Worm (Caenorhabditis elegans) whole organism, L1 larva: ENCODE measurements around the gene mrpl-42.

ENCODE experiments used
- C16A3.4 ChIP-seq: fragments of 150-350 bp; optimal IDR thresholded peaks from 2 replicates; lab custom pipeline; 2014; ENCODE audit warnings: missing biosample characterization, missing genetic modification characterization
- C34B4.2 ChIP-seq: sonication (generic microtip); optimal IDR thresholded peaks from 2 replicates; lab custom pipeline; 2017; ENCODE audit warnings: mild to moderate bottlenecking, missing genetic modification characterization, missing compliant biosample characterization
- ama-1 ChIP-seq: fragments of 150-350 bp; optimal IDR thresholded peaks from 2 replicates; lab custom pipeline; 2014
- blmp-1 ChIP-seq: fragments of 150-350 bp; optimal IDR thresholded peaks from 2 replicates; lab custom pipeline; 2014; ENCODE audit warnings: missing biosample characterization, missing genetic modification characterization
- ceh-82 ChIP-seq, 3 experiments: fragments of 150-350 bp in 1 of 3; sonication (generic microtip) in 2 of 3; optimal IDR thresholded peaks; 2 replicates each; lab custom pipeline; 2014 to 2017; ENCODE audit warnings: missing biosample characterization in 3 of 3, missing genetic modification characterization in 3 of 3
- ceh-88 ChIP-seq: fragments of 200-800 bp; sonication (Bioruptor generic); IDR thresholded peaks from 2 replicates; pipeline ENCODE4 v1.3.6; 2022; ENCODE audit warnings: missing genetic modification characterization, missing compliant biosample characterization
- ceh-90 ChIP-seq: sonication (generic microtip); optimal IDR thresholded peaks from 2 replicates; lab custom pipeline; 2016; ENCODE audit warnings: missing genetic modification characterization, missing compliant biosample characterization
- ces-1 ChIP-seq: fragments of 150-350 bp; optimal IDR thresholded peaks from 2 replicates; lab custom pipeline; 2014; ENCODE audit warnings: missing biosample characterization, missing genetic modification reagents, missing genetic modification characterization
- efl-1 ChIP-seq, 4 experiments: fragments of 150-350 bp; optimal IDR thresholded peaks in 3 of 4; peaks in 1 of 4; 1 replicate in 1 of 4; 2 replicates in 3 of 4; lab custom pipeline; 2014; ENCODE audit warnings: missing biosample characterization in 2 of 4, missing genetic modification characterization in 2 of 4, missing genetic modification reagents in 2 of 4
- elt-2 ChIP-seq: sonication (generic microtip); optimal IDR thresholded peaks from 2 replicates; lab custom pipeline; 2016; ENCODE audit warnings: missing genetic modification characterization, mild to moderate bottlenecking, inconsistent platforms, missing compliant biosample characterization, missing genetic modification reagents
- elt-3 ChIP-seq, 6 experiments: fragments of 150-350 bp in 1 of 6; sonication (generic microtip); optimal IDR thresholded peaks; 2 replicates each; lab custom pipeline; 2017 to 2018; ENCODE audit warnings: missing biosample characterization in 6 of 6, missing genetic modification characterization in 6 of 6, inconsistent platforms in 1 of 6
- fkh-8 ChIP-seq: sonication (generic microtip); optimal IDR thresholded peaks from 2 replicates; lab custom pipeline; 2016; ENCODE audit warnings: mild to moderate bottlenecking, missing genetic modification characterization, missing compliant biosample characterization
- fos-1 ChIP-seq: fragments of 150-350 bp; optimal IDR thresholded peaks from 2 replicates; lab custom pipeline; 2014; ENCODE audit warnings: missing biosample characterization, missing genetic modification characterization
- grh-1 ChIP-seq: fragments of 200-800 bp; sonication (Bioruptor generic); IDR thresholded peaks from 2 replicates; pipeline ENCODE4 v1.3.6; 2022; ENCODE audit warnings: missing genetic modification reagents, missing genetic modification characterization, missing compliant biosample characterization
- jun-1 ChIP-seq: fragments of 150-350 bp; optimal IDR thresholded peaks from 2 replicates; lab custom pipeline; 2014; ENCODE audit warnings: missing biosample characterization, missing genetic modification reagents, missing genetic modification characterization
- lin-13 ChIP-seq: fragments of 150-350 bp; optimal IDR thresholded peaks from 2 replicates; lab custom pipeline; 2014; ENCODE audit warnings: missing biosample characterization, missing genetic modification reagents, missing genetic modification characterization
- lin-14 ChIP-seq: fragments of 200-800 bp; sonication (Bioruptor generic); optimal IDR thresholded peaks from 2 replicates; lab custom pipeline; 2018; ENCODE audit warnings: mild to moderate bottlenecking, missing genetic modification characterization, moderate library complexity, missing compliant biosample characterization
- lin-35 ChIP-seq, 2 experiments: fragments of 150-350 bp; optimal IDR thresholded peaks; 2 replicates each; lab custom pipeline; 2014; ENCODE audit warnings: missing biosample characterization in 2 of 2, missing genetic modification characterization in 2 of 2, missing genetic modification reagents in 2 of 2
- lin-39 ChIP-seq: fragments of 150-350 bp; optimal IDR thresholded peaks from 2 replicates; lab custom pipeline; 2014; ENCODE audit warnings: missing biosample characterization, missing genetic modification reagents, missing genetic modification characterization
- lir-3 ChIP-seq: sonication (generic microtip); optimal IDR thresholded peaks from 2 replicates; lab custom pipeline; 2016; ENCODE audit warnings: mild to moderate bottlenecking, missing genetic modification characterization, moderate library complexity, missing compliant biosample characterization; ENCODE audit not compliant: poor library complexity
- lsy-2 ChIP-seq, 2 experiments: fragments of 150-350 bp; optimal IDR thresholded peaks; 2 replicates each; lab custom pipeline; 2014; ENCODE audit warnings: missing biosample characterization in 2 of 2, missing genetic modification characterization in 2 of 2
- mef-2 ChIP-seq: fragments of 150-350 bp; optimal IDR thresholded peaks from 2 replicates; lab custom pipeline; 2014; ENCODE audit warnings: missing biosample characterization, missing genetic modification characterization
- nhr-11 ChIP-seq: fragments of 150-350 bp; optimal IDR thresholded peaks from 2 replicates; lab custom pipeline; 2014; ENCODE audit warnings: missing biosample characterization, missing genetic modification characterization
- nhr-237 ChIP-seq: fragments of 150-350 bp; optimal IDR thresholded peaks from 2 replicates; lab custom pipeline; 2014; ENCODE audit warnings: missing biosample characterization, missing genetic modification characterization
- nhr-76 ChIP-seq: sonication (generic microtip); optimal IDR thresholded peaks from 2 replicates; lab custom pipeline; 2017; ENCODE audit warnings: missing biosample characterization, missing genetic modification characterization
- nhr-90 ChIP-seq: sonication (generic microtip); optimal IDR thresholded peaks from 2 replicates; lab custom pipeline; 2016; ENCODE audit warnings: mild to moderate bottlenecking, missing genetic modification characterization, missing compliant biosample characterization; ENCODE audit not compliant: poor library complexity
- pqm-1 ChIP-seq: sonication (generic microtip); optimal IDR thresholded peaks from 3 replicates; lab custom pipeline; 2017; ENCODE audit warnings: missing biosample characterization, missing genetic modification characterization
- skn-1 ChIP-seq: fragments of 150-350 bp; optimal IDR thresholded peaks from 2 replicates; lab custom pipeline; 2014; ENCODE audit warnings: missing biosample characterization, missing genetic modification characterization
- snu-23 ChIP-seq: sonication (generic microtip); optimal IDR thresholded peaks from 2 replicates; lab custom pipeline; 2016; ENCODE audit warnings: missing genetic modification characterization, missing compliant biosample characterization
- sup-37 ChIP-seq: fragments of 200-800 bp; sonication (Bioruptor generic); optimal IDR thresholded peaks from 2 replicates; lab custom pipeline; 2018; ENCODE audit warnings: mild to moderate bottlenecking, missing genetic modification characterization, missing compliant biosample characterization
- swsn-7 ChIP-seq: sonication (generic microtip); optimal IDR thresholded peaks from 2 replicates; lab custom pipeline; 2016; ENCODE audit warnings: missing genetic modification characterization, missing compliant biosample characterization
- tlp-1 ChIP-seq: fragments of 150-350 bp; optimal IDR thresholded peaks from 2 replicates; lab custom pipeline; 2014; ENCODE audit warnings: missing biosample characterization, missing genetic modification characterization
- unc-130 ChIP-seq: fragments of 150-350 bp; optimal IDR thresholded peaks from 2 replicates; lab custom pipeline; 2017; ENCODE audit warnings: missing biosample characterization, missing genetic modification characterization, inconsistent platforms
- unc-62 ChIP-seq: fragments of 150-350 bp; optimal IDR thresholded peaks from 2 replicates; lab custom pipeline; 2014; ENCODE audit warnings: missing biosample characterization, missing genetic modification reagents, missing genetic modification characterization
- unc-98 ChIP-seq: fragments of 200-800 bp; sonication (Bioruptor generic); IDR thresholded peaks from 2 replicates; pipeline ENCODE4 v1.3.6; 2022; ENCODE audit warnings: missing genetic modification characterization, missing compliant biosample characterization
- xbp-1 ChIP-seq: sonication (generic microtip); optimal IDR thresholded peaks from 2 replicates; lab custom pipeline; 2016; ENCODE audit warnings: missing genetic modification characterization, missing compliant biosample characterization

The mrpl-42 gene

DNA sequence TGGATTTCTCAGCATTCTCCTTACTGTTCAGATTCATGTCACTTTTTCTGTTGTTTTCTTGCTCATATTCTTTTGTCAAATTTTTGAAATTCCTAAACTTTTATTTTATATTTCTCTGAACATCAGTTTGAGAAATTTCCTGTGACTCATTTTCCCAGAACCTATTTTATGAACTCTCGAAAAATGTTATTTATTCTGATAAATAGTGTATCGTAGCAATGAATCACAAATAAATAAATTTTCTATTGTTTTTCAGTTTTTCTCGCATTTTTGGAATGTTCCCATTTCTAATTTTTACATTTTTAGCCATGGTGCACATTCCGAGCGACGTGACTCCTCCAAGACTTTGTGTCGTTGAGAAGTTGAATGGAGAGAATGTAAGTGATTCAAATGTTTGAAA is 24.5 kb upstream of the mrpl-42 start, which contains the start of gene nrfl-1:
Gene nrfl-1, plus strand, starts transcription at position 301 of the 400 bp plus-strand sequence.
- no peak for TF ChIP-seq swsn-7 (tag; lab: Kevin White, UChicago)
- no peak for TF ChIP-seq ceh-88 (GFP tag; lab: Robert Waterston, UW)
- no peak for TF ChIP-seq skn-1 (tag; lab: Kevin White, UChicago)
- no peak for TF ChIP-seq xbp-1
- no peak for TF ChIP-seq ceh-90 (tag; lab: Kevin White, UChicago)
- TF ChIP-seq nhr-90, result no peak
- no peak for TF ChIP-seq unc-130 (tag; lab: Kevin White, UChicago)
- TF ChIP-seq grh-1 (GFP tag; lab: Robert Waterston, UW), result no peak
- TF ChIP-seq sup-37 (GFP tag; lab: Kevin White, UChicago), result no peak
- no peak for TF ChIP-seq lsy-2 (tag; optimal IDR thresholded peaks at IDR 0.05; lab: Kevin White, UChicago)
- TF ChIP-seq snu-23, result no peak
- no peak for TF ChIP-seq lin-35 (GFP tag; optimal IDR thresholded peaks at IDR 0.05; lab: Kevin White, UChicago)
- no peak for TF ChIP-seq tlp-1 (tag; lab: Kevin White, UChicago)
- TF ChIP-seq mef-2 (tag; lab: Kevin White, UChicago), result no peak
- TF ChIP-seq fkh-8, result no peak
- TF ChIP-seq C16A3.4 (tag; lab: Kevin White, UChicago), result no peak
- TF ChIP-seq fos-1 (tag; lab: Kevin White, UChicago), result no peak
- TF ChIP-seq unc-98 (GFP tag; lab: Robert Waterston, UW), result no peak
- no peak for TF ChIP-seq C34B4.2 (tag; lab: Kevin White, UChicago)

DNA sequence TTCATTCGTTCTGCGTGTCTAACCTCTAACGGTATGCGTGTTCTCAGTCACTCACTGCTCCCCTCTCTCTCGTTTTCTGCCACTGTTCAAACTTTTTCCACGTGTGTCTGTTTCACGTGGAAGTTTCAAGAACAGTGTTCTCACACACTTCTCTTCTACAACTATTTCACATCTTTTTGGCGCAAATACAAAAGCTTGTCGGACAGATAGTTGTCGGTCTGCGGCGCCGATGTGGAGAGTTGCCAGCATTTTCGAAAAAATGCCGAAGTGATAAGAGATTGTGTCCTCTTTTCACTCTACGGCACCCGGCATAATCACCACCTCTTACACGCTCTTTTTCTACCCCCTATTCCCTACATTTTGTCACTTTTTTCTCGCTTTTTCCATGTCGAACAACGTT is 24.1 kb upstream of the mrpl-42 start:
- TF ChIP-seq efl-1 (optimal IDR thresholded peaks at IDR 0.05; lab: Kevin White, UChicago) (no peak), efl-1 (GFP tag; optimal IDR thresholded peaks at IDR 0.05 in 1 of 2; lab: Kevin White, UChicago) (peak in 1 of 2 experiments; percentile 42), nhr-237 (no peak), elt-2 (tag; lab: Kevin White, UChicago) (peak; percentile 41), lin-13 (GFP tag; lab: Kevin White, UChicago) (no peak)

DNA sequence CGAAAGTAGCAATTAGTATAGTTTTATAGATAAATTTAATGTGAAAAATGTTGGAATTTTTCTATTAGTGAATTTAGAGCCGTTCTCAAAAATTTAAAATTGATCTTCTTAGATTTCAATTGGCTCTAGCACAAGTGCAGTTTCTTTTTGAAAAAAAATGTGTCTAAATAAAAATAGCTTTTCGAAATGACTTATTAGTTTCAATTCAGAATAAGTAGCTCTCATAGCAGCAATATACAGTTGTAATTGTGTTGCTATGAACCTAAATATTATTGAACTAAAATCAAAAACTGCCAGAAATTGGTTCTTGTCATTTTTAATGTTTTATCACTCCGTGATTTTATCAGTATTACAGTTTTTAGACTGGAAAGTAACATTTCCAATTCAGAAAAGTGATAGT is 23.4 kb upstream of the mrpl-42 start:
- no peak for TF ChIP-seq nhr-11 (tag; lab: Kevin White, UChicago)

DNA sequence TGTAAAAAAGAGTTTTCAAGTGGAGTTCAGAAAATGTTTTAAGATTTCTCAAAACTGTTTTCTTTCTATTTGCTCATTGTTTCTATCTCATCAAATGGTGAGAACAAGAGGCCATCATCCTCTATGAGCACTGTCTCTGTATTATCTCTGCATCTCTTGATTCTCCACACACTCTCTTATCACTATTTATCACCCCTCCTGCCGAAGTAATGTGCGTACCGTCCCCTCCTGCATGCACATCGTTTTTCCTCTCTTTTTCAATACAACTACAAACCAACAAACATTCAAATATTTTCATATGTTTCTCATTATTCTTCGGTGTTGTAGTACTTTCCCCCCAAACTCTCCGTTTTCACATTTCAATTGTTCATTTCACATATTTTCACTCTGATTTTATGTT is 22.2 kb upstream of the mrpl-42 start:
- TF ChIP-seq ceh-90 (tag; lab: Kevin White, UChicago) (no peak), elt-2 (tag; lab: Kevin White, UChicago) (peak; percentile 46), efl-1 (optimal IDR thresholded peaks at IDR 0.05; lab: Kevin White, UChicago) (no peak), efl-1 (GFP tag; optimal IDR thresholded peaks at IDR 0.05 in 1 of 2; lab: Kevin White, UChicago) (peak in 1 of 2 experiments; percentile 46)

DNA sequence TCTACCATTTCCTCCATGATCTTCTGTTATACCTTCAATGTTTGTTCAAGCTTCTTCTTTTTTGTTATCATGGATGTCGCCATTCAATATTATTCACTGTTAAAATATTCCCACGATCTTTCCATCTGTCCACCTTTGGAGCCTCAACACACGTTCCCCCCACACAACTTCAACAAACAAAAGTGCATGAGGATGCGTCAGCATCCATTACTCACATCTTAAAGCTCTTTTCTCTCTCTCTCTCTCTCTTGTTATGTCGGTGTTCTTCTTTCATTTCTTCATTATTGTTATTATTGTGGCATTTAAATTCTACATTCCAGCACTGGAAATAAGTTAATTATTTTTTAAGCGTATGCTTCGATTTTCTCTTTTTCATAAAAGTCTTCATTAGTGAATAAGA is 19.8 kb upstream of the mrpl-42 start:
- TF ChIP-seq ceh-82 (tag; optimal IDR thresholded peaks at IDR 0.05; lab: Kevin White, UChicago) (no peak), fos-1 (tag; lab: Kevin White, UChicago) (no peak), ces-1 (GFP tag; lab: Kevin White, UChicago) (no peak), skn-1 (tag; lab: Kevin White, UChicago) (no peak), lin-39 (tag; lab: Kevin White, UChicago) (no peak), nhr-76 (tag; lab: Kevin White, UChicago) (no peak), unc-62 (GFP tag; lab: Kevin White, UChicago) (no peak), lin-14 (no peak), elt-3 (tag; optimal IDR thresholded peaks at IDR 0.05; lab: Kevin White, UChicago) (no peak), lsy-2 (tag; optimal IDR thresholded peaks at IDR 0.05; lab: Kevin White, UChicago) (no peak), ama-1 (lab: Kevin White, UChicago) (no peak)

DNA sequence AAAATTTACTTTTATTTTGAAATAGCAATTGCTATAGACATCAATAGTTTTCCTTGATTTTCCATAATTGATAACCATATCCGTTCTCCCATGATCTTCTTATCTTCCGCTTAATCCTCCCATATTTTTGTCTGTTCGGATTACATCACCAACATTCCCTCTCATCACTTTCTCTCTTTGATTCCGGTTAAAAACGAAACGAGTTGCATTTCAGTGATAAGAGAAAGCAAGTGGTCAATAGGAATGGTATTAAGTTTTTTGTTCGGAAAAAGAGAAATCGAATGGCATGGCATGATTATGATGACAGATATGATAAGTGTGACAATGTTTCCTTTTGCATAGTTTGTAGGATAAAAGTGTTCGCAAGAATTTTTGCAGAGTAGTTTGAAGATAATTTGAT is 17.8 kb upstream of the mrpl-42 start:
- TF ChIP-seq pqm-1 (tag; lab: Kevin White, UChicago) (no peak), lir-3 (tag; lab: Kevin White, UChicago) (no peak), jun-1 (tag; lab: Kevin White, UChicago) (peak; percentile 29), elt-2 (tag; lab: Kevin White, UChicago) (peak; percentile 62), blmp-1 (tag; lab: Kevin White, UChicago) (peak; percentile 95)
